Fruit fly (Drosophila melanogaster) whole organism, prepupa: ENCODE data around the gene CG46467.

Experiments
- Blimp-1 ChIP-seq: fragments of 200-800 bp; sonication (Bioruptor generic); optimal IDR thresholded peaks from 3 replicates; lab custom pipeline; 2017; ENCODE audit warnings: missing biosample characterization, missing genetic modification characterization, mild to moderate bottlenecking, moderate library complexity, missing genetic modification reagents
- CG10631 ChIP-seq: fragments of 200-800 bp; sonication (Bioruptor generic); optimal IDR thresholded peaks from 2 replicates; lab custom pipeline; 2016; ENCODE audit warnings: missing biosample characterization, missing genetic modification characterization
- CG10669 ChIP-seq: fragments of 200-800 bp; sonication (Bioruptor generic); optimal IDR thresholded peaks from 3 replicates; lab custom pipeline; 2018; ENCODE audit warnings: missing biosample characterization, mild to moderate bottlenecking, missing genetic modification characterization, moderate library complexity
- CG11294 ChIP-seq: fragments of 200-800 bp; sonication (Bioruptor generic); IDR thresholded peaks from 2 replicates; pipeline ENCODE4 v1.3.6; 2022; ENCODE audit warnings: missing biosample characterization, missing genetic modification characterization
- CG11902 ChIP-seq: fragments of 200-800 bp; sonication (Bioruptor generic); optimal IDR thresholded peaks from 3 replicates; lab custom pipeline; 2016; ENCODE audit warnings: missing biosample characterization, missing genetic modification characterization
- CG16779 ChIP-seq: fragments of 200-800 bp; sonication (Bioruptor generic); optimal IDR thresholded peaks from 3 replicates; lab custom pipeline; 2017; ENCODE audit warnings: missing biosample characterization, mild to moderate bottlenecking, missing genetic modification characterization
- CG3032 ChIP-seq: fragments of 200-800 bp; optimal IDR thresholded peaks from 2 replicates; lab custom pipeline; 2019; ENCODE audit warnings: missing biosample characterization, mild to moderate bottlenecking, missing genetic modification characterization, moderate library complexity
- CG31627 ChIP-seq: fragments of 200-800 bp; sonication (Bioruptor generic); optimal IDR thresholded peaks from 3 replicates; lab custom pipeline; 2016; ENCODE audit warnings: missing biosample characterization, missing genetic modification characterization
- CG32006 ChIP-seq: fragments of 200-800 bp; sonication (Bioruptor generic); optimal IDR thresholded peaks from 3 replicates; lab custom pipeline; 2017; ENCODE audit warnings: missing biosample characterization, mild to moderate bottlenecking, missing genetic modification characterization
- CG4318 ChIP-seq: fragments of 200-800 bp; sonication (Bioruptor generic); optimal IDR thresholded peaks from 3 replicates; lab custom pipeline; 2017; ENCODE audit warnings: missing biosample characterization, mild to moderate bottlenecking, missing genetic modification characterization
- CG6163 ChIP-seq: fragments of 200-800 bp; sonication (Bioruptor generic); IDR thresholded peaks from 3 replicates; pipeline ENCODE4 v1.3.6; 2022; ENCODE audit warnings: missing biosample characterization, missing genetic modification characterization
- CG6276 ChIP-seq: fragments of 200-800 bp; sonication (Bioruptor generic); optimal IDR thresholded peaks from 2 replicates; lab custom pipeline; 2017; ENCODE audit warnings: missing biosample characterization, mild to moderate bottlenecking, missing genetic modification characterization
- CG6808 ChIP-seq: fragments of 200-800 bp; sonication (Bioruptor generic); optimal IDR thresholded peaks from 3 replicates; lab custom pipeline; 2017; ENCODE audit warnings: missing biosample characterization, missing genetic modification characterization, mild to moderate bottlenecking, moderate library complexity, missing genetic modification reagents
- CG6854 ChIP-seq: fragments of 200-800 bp; sonication (Bioruptor generic); optimal IDR thresholded peaks from 2 replicates; lab custom pipeline; 2017; ENCODE audit warnings: missing biosample characterization, mild to moderate bottlenecking, missing genetic modification characterization
- CG8119 ChIP-seq: fragments of 200-800 bp; sonication (Bioruptor generic); IDR thresholded peaks from 3 replicates; pipeline ENCODE4 v1.3.6; 2022; ENCODE audit warnings: missing biosample characterization, missing genetic modification characterization
- CG8319 ChIP-seq: fragments of 200-800 bp; sonication (Bioruptor generic); optimal IDR thresholded peaks from 3 replicates; lab custom pipeline; 2016; ENCODE audit warnings: missing biosample characterization, missing genetic modification characterization
- CG8632 ChIP-seq: fragments of 200-800 bp; sonication (Bioruptor generic); optimal IDR thresholded peaks from 3 replicates; lab custom pipeline; 2016; ENCODE audit warnings: missing biosample characterization, missing genetic modification characterization
- CG9139 ChIP-seq: fragments of 200-800 bp; sonication (Bioruptor generic); optimal IDR thresholded peaks from 3 replicates; lab custom pipeline; 2017; ENCODE audit warnings: missing biosample characterization, mild to moderate bottlenecking, missing genetic modification characterization
- Eip78C ChIP-seq: fragments of 200-800 bp; sonication (Bioruptor generic); peaks from one replicate; lab custom pipeline; 2016; ENCODE audit warnings: missing biosample characterization, missing genetic modification characterization
- Eip93F ChIP-seq: fragments of 200-800 bp; sonication (Bioruptor generic); optimal IDR thresholded peaks from 2 replicates; lab custom pipeline; 2016; ENCODE audit warnings: missing biosample characterization, mild to moderate bottlenecking, missing genetic modification characterization
- Ets21C ChIP-seq: fragments of 200-800 bp; sonication (Bioruptor generic); optimal IDR thresholded peaks from 3 replicates; lab custom pipeline; 2016; ENCODE audit warnings: missing biosample characterization, missing genetic modification characterization
- Gug ChIP-seq: fragments of 200-800 bp; sonication (Bioruptor generic); IDR thresholded peaks from 2 replicates; pipeline ENCODE4 v1.3.6; 2022; ENCODE audit warnings: missing biosample characterization, missing genetic modification characterization
- Hr38 ChIP-seq: sonication (Bioruptor generic); optimal IDR thresholded peaks from 2 replicates; lab custom pipeline; 2016; ENCODE audit warnings: missing biosample characterization, missing genetic modification characterization
- Hr39 ChIP-seq: fragments of 200-800 bp; sonication (Bioruptor generic); optimal IDR thresholded peaks from 2 replicates; lab custom pipeline; 2016; ENCODE audit warnings: missing biosample characterization, missing genetic modification characterization
- Hr4 ChIP-seq: fragments of 200-800 bp; sonication (Bioruptor generic); optimal IDR thresholded peaks from 3 replicates; lab custom pipeline; 2016; ENCODE audit warnings: missing biosample characterization, missing genetic modification characterization
- Lpt ChIP-seq: fragments of 200-800 bp; sonication (Bioruptor generic); optimal IDR thresholded peaks from 3 replicates; lab custom pipeline; 2016; ENCODE audit warnings: missing biosample characterization, missing genetic modification characterization
- Met ChIP-seq: fragments of 200-800 bp; sonication (Bioruptor generic); optimal IDR thresholded peaks from 3 replicates; lab custom pipeline; 2016; ENCODE audit warnings: missing biosample characterization, missing genetic modification characterization
- Sox102F ChIP-seq: fragments of 200-800 bp; sonication (Bioruptor generic); optimal IDR thresholded peaks from 2 replicates; lab custom pipeline; 2016; ENCODE audit warnings: missing biosample characterization, mild to moderate bottlenecking, missing genetic modification characterization
- Sox14 ChIP-seq: fragments of 200-800 bp; sonication (Bioruptor generic); optimal IDR thresholded peaks from 3 replicates; lab custom pipeline; 2016; ENCODE audit warnings: missing biosample characterization, missing genetic modification characterization
- Sox15 ChIP-seq: fragments of 200-800 bp; sonication (Bioruptor generic); optimal IDR thresholded peaks from 3 replicates; lab custom pipeline; 2016; ENCODE audit warnings: missing biosample characterization, missing genetic modification characterization
- achi ChIP-seq: fragments of 200-800 bp; sonication (Bioruptor generic); optimal IDR thresholded peaks from 3 replicates; lab custom pipeline; 2016; ENCODE audit warnings: missing biosample characterization, missing genetic modification characterization
- acj6 ChIP-seq: fragments of 200-800 bp; sonication (Bioruptor generic); optimal IDR thresholded peaks from 3 replicates; lab custom pipeline; 2016; ENCODE audit warnings: missing biosample characterization, missing genetic modification characterization
- cyc ChIP-seq: fragments of 200-800 bp; sonication (Bioruptor generic); optimal IDR thresholded peaks from 3 replicates; lab custom pipeline; 2016; ENCODE audit warnings: missing biosample characterization, missing genetic modification characterization
- dac ChIP-seq: fragments of 200-800 bp; sonication (Bioruptor generic); optimal IDR thresholded peaks from 2 replicates; lab custom pipeline; 2017; ENCODE audit warnings: missing biosample characterization, mild to moderate bottlenecking, missing genetic modification characterization
- dsx ChIP-seq: fragments of 200-800 bp; optimal IDR thresholded peaks from 3 replicates; lab custom pipeline; 2019; ENCODE audit warnings: missing biosample characterization, mild to moderate bottlenecking, missing genetic modification characterization, moderate library complexity; ENCODE audit not compliant: poor library complexity, severe bottlenecking
- eg ChIP-seq: fragments of 200-800 bp; sonication (Bioruptor generic); IDR thresholded peaks from 3 replicates; pipeline ENCODE4 v1.3.6; 2022; ENCODE audit warnings: missing biosample characterization, missing genetic modification characterization
- esn ChIP-seq: fragments of 200-800 bp; sonication (Bioruptor generic); optimal IDR thresholded peaks from 2 replicates; lab custom pipeline; 2016; ENCODE audit warnings: missing biosample characterization, mild to moderate bottlenecking, missing genetic modification characterization, moderate library complexity
- fd59A ChIP-seq: fragments of 200-800 bp; sonication (Bioruptor generic); optimal IDR thresholded peaks from 2 replicates; lab custom pipeline; 2017; ENCODE audit warnings: missing biosample characterization, mild to moderate bottlenecking, missing genetic modification characterization, missing genetic modification reagents
- fd85E ChIP-seq: fragments of 200-800 bp; sonication (Bioruptor generic); optimal IDR thresholded peaks from 3 replicates; lab custom pipeline; 2016; ENCODE audit warnings: missing biosample characterization, missing genetic modification characterization
- fkh ChIP-seq: fragments of 200-800 bp; sonication (Bioruptor generic); optimal IDR thresholded peaks from 3 replicates; lab custom pipeline; 2017; ENCODE audit warnings: missing biosample characterization, mild to moderate bottlenecking, missing genetic modification characterization, moderate library complexity
- lz ChIP-seq: fragments of 200-800 bp; sonication (Bioruptor generic); optimal IDR thresholded peaks from 3 replicates; lab custom pipeline; 2016; ENCODE audit warnings: missing biosample characterization, missing genetic modification characterization
- net ChIP-seq: fragments of 200-800 bp; sonication (Bioruptor generic); optimal IDR thresholded peaks from 3 replicates; lab custom pipeline; 2016; ENCODE audit warnings: missing biosample characterization, missing genetic modification characterization
- pdm3 ChIP-seq: fragments of 200-800 bp; sonication (Bioruptor generic); optimal IDR thresholded peaks from 3 replicates; lab custom pipeline; 2016; ENCODE audit warnings: missing biosample characterization, missing genetic modification characterization
- salr ChIP-seq, 2 experiments: fragments of 200-800 bp; sonication (Bioruptor generic); optimal IDR thresholded peaks; 3 replicates each; lab custom pipeline; 2016 to 2018; ENCODE audit warnings: missing biosample characterization in 2 of 2, missing genetic modification characterization in 2 of 2, mild to moderate bottlenecking in 1 of 2
- spab ChIP-seq: fragments of 200-800 bp; sonication (Bioruptor generic); optimal IDR thresholded peaks from 2 replicates; lab custom pipeline; 2017; ENCODE audit warnings: missing biosample characterization, mild to moderate bottlenecking, missing genetic modification characterization, missing genetic modification reagents
- svp ChIP-seq: fragments of 200-800 bp; sonication (Bioruptor generic); peaks from one replicate; lab custom pipeline; 2016; ENCODE audit warnings: missing biosample characterization, missing genetic modification characterization
- topi ChIP-seq: fragments of 200-800 bp; sonication (Bioruptor generic); optimal IDR thresholded peaks from 3 replicates; lab custom pipeline; 2016; ENCODE audit warnings: missing biosample characterization, missing genetic modification characterization

CG46467 gene

dm6 chr3R:9872815-9873752 lies 1.4 kb upstream of the CG46467 start:
- TF ChIP-seq Blimp-1 (GFP tag; lab: Kevin White, UChicago): no peak
- TF ChIP-seq dsx (GFP tag; lab: Kevin White, UChicago): no peak
- TF ChIP-seq Hr38: no peak
- TF ChIP-seq Hr39 (GFP tag; lab: Kevin White, UChicago): no peak
- TF ChIP-seq CG11902 (GFP tag; lab: Kevin White, UChicago): no peak
- TF ChIP-seq net (GFP tag; lab: Kevin White, UChicago): no peak
- no peak for TF ChIP-seq fd85E
- no peak for TF ChIP-seq CG6163 (GFP tag; lab: Robert Waterston, UW)
- TF ChIP-seq CG8319 (GFP tag; lab: Kevin White, UChicago): no peak
- no peak for TF ChIP-seq CG9139 (GFP tag; lab: Kevin White, UChicago)

- TF ChIP-seq dsx (GFP tag; lab: Kevin White, UChicago) (no peak), CG6854 (peak; percentile 45), CG3032 (tag; lab: Kevin White, UChicago) (peak; percentile 58), CG11294 (peak; percentile 80), Sox14 (GFP tag; lab: Kevin White, UChicago) (peak; percentile 91), Blimp-1 (GFP tag; lab: Kevin White, UChicago) (peak; percentile 52), CG8119 (GFP tag; lab: Robert Waterston, UW) (peak; percentile 91), svp (GFP tag; lab: Kevin White, UChicago) (peak; percentile 91), topi (GFP tag; lab: Kevin White, UChicago) (peak; percentile 91), Hr38 (no peak), CG6808 (GFP tag; lab: Kevin White, UChicago) (peak; percentile 33), pdm3 (peak; percentile 92), fkh (peak; percentile 33), fd59A (GFP tag; lab: Kevin White, UChicago) (peak; percentile 52), Eip78C (peak; percentile 96), Met (GFP tag; lab: Kevin White, UChicago) (peak; percentile 86), esn (GFP tag; lab: Kevin White, UChicago) (peak; percentile 89), net (GFP tag; lab: Kevin White, UChicago) (peak; percentile 88), CG6276 (GFP tag; lab: Kevin White, UChicago) (peak; percentile 88), Hr4 (peak; percentile 95), Gug (GFP tag; lab: Robert Waterston, UW) (peak; percentile 81), eg (GFP tag; lab: Robert Waterston, UW) (peak; percentile 83; the same call in 2 of the 3 replicates), lz (peak; percentile 90), CG31627 (GFP tag; lab: Kevin White, UChicago) (peak; percentile 89), Ets21C (GFP tag; lab: Kevin White, UChicago) (peak; percentile 79), CG6163 (GFP tag; lab: Robert Waterston, UW) (peak; percentile 72), acj6 (GFP tag; lab: Kevin White, UChicago) (peak; percentile 84), achi (peak; percentile 83), CG16779 (tag; lab: Kevin White, UChicago) (peak; percentile 70), CG11902 (GFP tag; lab: Kevin White, UChicago) (peak; percentile 87), Eip93F (GFP tag; lab: Kevin White, UChicago) (peak; percentile 7), Lpt (GFP tag; lab: Kevin White, UChicago) (peak; percentile 80), CG4318 (GFP tag; lab: Kevin White, UChicago) (peak; percentile 93), salr (GFP tag; optimal IDR thresholded peaks at IDR 0.05; lab: Kevin White, UChicago) (peak; percentile 11 to 87), cyc (GFP tag; lab: Kevin White, UChicago) (peak; percentile 87), Hr39 (GFP tag; lab: Kevin White, UChicago) (peak; percentile 88), Sox15 (GFP tag; lab: Kevin White, UChicago) (peak; percentile 86), dac (GFP tag; lab: Kevin White, UChicago) (peak; percentile 90), CG10631 (GFP tag; lab: Kevin White, UChicago) (peak; percentile 82), CG10669 (peak; percentile 70), spab (peak; percentile 59), Sox102F (peak; percentile 87), CG8632 (peak; percentile 72), CG32006 (GFP tag; lab: Kevin White, UChicago) (peak; percentile 98)
Observed at dm6 chr3R:9873753-9874117, 746 bp upstream of the CG46467 start.
